Worm (Caenorhabditis elegans): ENCODE results near the gene insc-1.

DNA sequence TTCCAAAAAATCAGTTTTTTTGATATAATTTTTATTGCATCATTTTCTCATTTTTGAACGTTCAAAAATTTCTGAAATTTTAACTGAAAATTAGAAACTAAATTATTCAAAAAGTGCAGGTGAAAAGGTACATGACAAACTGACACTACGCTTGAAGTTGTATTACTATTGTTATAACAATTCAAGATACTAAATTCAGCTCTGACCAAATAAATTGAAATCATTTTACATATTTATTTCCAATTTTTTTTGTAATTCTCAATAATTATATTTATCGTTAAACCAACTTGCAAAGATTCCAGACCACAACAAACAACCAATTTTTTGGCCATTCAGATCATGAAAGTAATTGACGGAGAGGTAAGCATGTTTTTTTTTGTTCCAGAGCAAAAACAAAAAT is 26.7 kb downstream of the insc-1 start, which contains the start of gene sre-3:
- no peak for TF ChIP-seq nhr-23 (tag; optimal IDR thresholded peaks at IDR 0.05)
- TF ChIP-seq snpc-4 (tag; optimal IDR thresholded peaks at IDR 0.05): no peak
- TF ChIP-seq elt-1 (tag; optimal IDR thresholded peaks at IDR 0.05): no peak
- no peak for TF ChIP-seq pqm-1 (tag; optimal IDR thresholded peaks at IDR 0.05)
- no peak for TF ChIP-seq ztf-11 (tag; optimal IDR thresholded peaks at IDR 0.05)
- no peak for TF ChIP-seq nhr-11 (tag; optimal IDR thresholded peaks at IDR 0.05)
- no peak for TF ChIP-seq ZK546.5 (tag; optimal IDR thresholded peaks at IDR 0.05)
- no peak for TF ChIP-seq nhr-77 (tag; optimal IDR thresholded peaks at IDR 0.05)
- TF ChIP-seq nhr-25 (tag; optimal IDR thresholded peaks at IDR 0.05): no peak
- no peak for TF ChIP-seq ama-1 (optimal IDR thresholded peaks at IDR 0.05)
- TF ChIP-seq ceh-9 (tag; optimal IDR thresholded peaks at IDR 0.05): no peak
- TF ChIP-seq unc-62 (GFP tag; optimal IDR thresholded peaks at IDR 0.05): no peak
- no peak for TF ChIP-seq elt-2 (tag; optimal IDR thresholded peaks at IDR 0.05)

All from whole organism, L3 larva.